Worm (Caenorhabditis elegans): ENCODE data around the gene prp-18.

- no peak for TF ChIP-seq nhr-6 (tag; optimal IDR thresholded peaks at IDR 0.05)
- no peak for TF ChIP-seq nhr-25 (tag; optimal IDR thresholded peaks at IDR 0.05)
- no peak for TF ChIP-seq ztf-4 (tag; optimal IDR thresholded peaks at IDR 0.05)
- no peak for TF ChIP-seq unc-39 (tag; optimal IDR thresholded peaks at IDR 0.05)
- TF ChIP-seq elt-1 (tag; optimal IDR thresholded peaks at IDR 0.05), result no peak
- TF ChIP-seq lsy-2 (tag; optimal IDR thresholded peaks at IDR 0.05), result no peak
- TF ChIP-seq nhr-77 (tag; optimal IDR thresholded peaks at IDR 0.05), result no peak
- TF ChIP-seq ztf-11 (tag; optimal IDR thresholded peaks at IDR 0.05), result no peak
- no peak for TF ChIP-seq zag-1 (tag; optimal IDR thresholded peaks at IDR 0.05)
- no peak for TF ChIP-seq blmp-1 (tag; optimal IDR thresholded peaks at IDR 0.05; ENCODE audit: insufficient read depth)
- no peak for TF ChIP-seq nhr-237 (tag; optimal IDR thresholded peaks at IDR 0.05)
Measured at ce11 chrIV:9884257-9884656, at the start of gene prp-18, which contains the start of gene mccc-1.
